Fruit fly (Drosophila melanogaster) whole organism, embryonic: ENCODE measurements around the gene CG11842.

Experiments
- Atf-2 ChIP-seq: fragments of 200-800 bp; sonication (Bioruptor generic); optimal IDR thresholded peaks from 2 replicates; lab custom pipeline; 2016; ENCODE audit warnings: missing biosample characterization, missing genetic modification characterization
- Awh ChIP-seq: fragments of 200-800 bp; sonication (Bioruptor generic); IDR thresholded peaks from 2 replicates; pipeline ENCODE4, ENCODE4 v1.3.6; 2022; ENCODE audit warnings: missing biosample characterization, missing genetic modification characterization
- B-H1 ChIP-seq: fragments of 200-800 bp; sonication (Bioruptor generic); IDR thresholded peaks from 3 replicates; pipeline ENCODE4 v1.3.6; 2022; ENCODE audit warnings: missing biosample characterization, missing genetic modification characterization
- Bdp1 ChIP-seq: fragments of 200-800 bp; sonication (Bioruptor generic); optimal IDR thresholded peaks from 3 replicates; lab custom pipeline; 2016; ENCODE audit warnings: missing biosample characterization, missing genetic modification characterization
- CG10147 ChIP-seq: fragments of 200-800 bp; sonication (Bioruptor generic); optimal IDR thresholded peaks from 2 replicates; lab custom pipeline; 2019; ENCODE audit warnings: missing biosample characterization, mild to moderate bottlenecking, missing genetic modification characterization, moderate library complexity
- CG1024 ChIP-seq: fragments of 200-800 bp; sonication (Bioruptor generic); IDR thresholded peaks from 2 replicates; pipeline ENCODE4 v1.3.6; 2022; ENCODE audit warnings: missing biosample characterization, missing genetic modification characterization
- CG12104 ChIP-seq: fragments of 200-800 bp; sonication (Bioruptor generic); optimal IDR thresholded peaks from 3 replicates; lab custom pipeline; 2016; ENCODE audit warnings: missing biosample characterization, missing genetic modification characterization
- CG14667 ChIP-seq: fragments of 200-800 bp; sonication (Bioruptor generic); IDR thresholded peaks from 2 replicates; pipeline ENCODE4 v1.3.6; 2022; ENCODE audit warnings: missing biosample characterization, missing genetic modification characterization
- CG14860 ChIP-seq: fragments of 200-800 bp; sonication (Bioruptor generic); IDR thresholded peaks from 3 replicates; pipeline ENCODE4 v1.3.6; 2022; ENCODE audit warnings: missing biosample characterization, missing genetic modification characterization; ENCODE audit not compliant: partially characterized antibody
- CG15011 ChIP-seq: fragments of 200-800 bp; sonication (Bioruptor generic); optimal IDR thresholded peaks from 3 replicates; lab custom pipeline; 2018; ENCODE audit warnings: missing biosample characterization, mild to moderate bottlenecking, missing genetic modification characterization
- CG1602 ChIP-seq: fragments of 200-800 bp; sonication (Bioruptor generic); optimal IDR thresholded peaks from 3 replicates; lab custom pipeline; 2016; ENCODE audit warnings: missing biosample characterization, missing genetic modification characterization
- CG30431 ChIP-seq: fragments of 200-800 bp; sonication (Bioruptor generic); optimal IDR thresholded peaks from 2 replicates; lab custom pipeline; 2017; ENCODE audit warnings: missing biosample characterization, missing genetic modification characterization
- CG31365 ChIP-seq: fragments of 200-800 bp; sonication (Bioruptor generic); optimal IDR thresholded peaks from 2 replicates; lab custom pipeline; 2018; ENCODE audit warnings: missing biosample characterization, mild to moderate bottlenecking, missing genetic modification characterization
- CG3281 ChIP-seq: fragments of 200-800 bp; sonication (Bioruptor generic); optimal IDR thresholded peaks from 3 replicates; lab custom pipeline; 2017; ENCODE audit warnings: missing biosample characterization, mild to moderate bottlenecking, missing genetic modification characterization
- CG33213 ChIP-seq: fragments of 200-800 bp; sonication (Bioruptor generic); optimal IDR thresholded peaks from 3 replicates; lab custom pipeline; 2016; ENCODE audit warnings: missing biosample characterization, missing genetic modification characterization
- CG3838 ChIP-seq: fragments of 200-800 bp; sonication (Bioruptor generic); optimal IDR thresholded peaks from 3 replicates; lab custom pipeline; 2016; ENCODE audit warnings: missing biosample characterization, missing genetic modification characterization
- CG4820 ChIP-seq: fragments of 200-800 bp; sonication (Bioruptor generic); optimal IDR thresholded peaks from 3 replicates; lab custom pipeline; 2016; ENCODE audit warnings: missing biosample characterization, missing genetic modification characterization
- CG6765 ChIP-seq: fragments of 200-800 bp; sonication (Bioruptor generic); optimal IDR thresholded peaks from 3 replicates; lab custom pipeline; 2017; ENCODE audit warnings: missing biosample characterization, mild to moderate bottlenecking, missing genetic modification characterization
- CG7357 ChIP-seq: fragments of 200-800 bp; sonication (Bioruptor generic); IDR thresholded peaks from 3 replicates; pipeline ENCODE4 v1.3.6; 2022; ENCODE audit warnings: missing biosample characterization, missing genetic modification characterization
- CG9437 ChIP-seq: fragments of 200-800 bp; sonication (Bioruptor generic); optimal IDR thresholded peaks from 2 replicates; lab custom pipeline; 2018; ENCODE audit warnings: missing biosample characterization, mild to moderate bottlenecking, missing genetic modification characterization
- CG9727 ChIP-seq: fragments of 200-800 bp; sonication (Bioruptor generic); optimal IDR thresholded peaks from 3 replicates; lab custom pipeline; 2017; ENCODE audit warnings: missing biosample characterization, mild to moderate bottlenecking, missing genetic modification characterization
- CG9797 ChIP-seq: fragments of 200-800 bp; sonication (Bioruptor generic); optimal IDR thresholded peaks from 3 replicates; lab custom pipeline; 2018; ENCODE audit warnings: missing biosample characterization, mild to moderate bottlenecking, missing genetic modification characterization
- CTCF ChIP-seq: fragments of 200-800 bp; sonication (Bioruptor generic); optimal IDR thresholded peaks from 2 replicates; lab custom pipeline; 2017; ENCODE audit warnings: missing biosample characterization, mild to moderate bottlenecking, missing genetic modification characterization, moderate library complexity
- Dp ChIP-seq: fragments of 200-800 bp; sonication (Bioruptor generic); optimal IDR thresholded peaks from 2 replicates; lab custom pipeline; 2018; ENCODE audit warnings: missing biosample characterization, mild to moderate bottlenecking, missing genetic modification characterization, moderate library complexity
- Ets65A ChIP-seq: fragments of 200-800 bp; sonication (Bioruptor generic); peaks from one replicate; lab custom pipeline; 2016; ENCODE audit warnings: missing biosample characterization, missing genetic modification characterization
- Fer2 ChIP-seq: fragments of 200-800 bp; sonication (Bioruptor generic); optimal IDR thresholded peaks from 2 replicates; lab custom pipeline; 2018; ENCODE audit warnings: missing biosample characterization, mild to moderate bottlenecking, missing genetic modification characterization, moderate library complexity
- HLH54F ChIP-seq: fragments of 200-800 bp; sonication (Bioruptor generic); optimal IDR thresholded peaks from 3 replicates; lab custom pipeline; 2016; ENCODE audit warnings: missing biosample characterization, missing genetic modification characterization
- Lhr ChIP-seq: fragments of 200-800 bp; sonication (Bioruptor generic); optimal IDR thresholded peaks from 3 replicates; lab custom pipeline; 2017; ENCODE audit warnings: mild to moderate bottlenecking, missing biosample characterization, missing genetic modification reagents, missing genetic modification characterization
- NK7.1 ChIP-seq: fragments of 200-800 bp; sonication (Bioruptor generic); optimal IDR thresholded peaks from 3 replicates; lab custom pipeline; 2016; ENCODE audit warnings: missing biosample characterization, missing genetic modification characterization
- Spps ChIP-seq: fragments of 200-800 bp; sonication (Bioruptor generic); optimal IDR thresholded peaks from 2 replicates; lab custom pipeline; 2018; ENCODE audit warnings: missing biosample characterization, mild to moderate bottlenecking, missing genetic modification characterization
- bab2 ChIP-seq: fragments of 200-800 bp; sonication (Bioruptor generic); optimal IDR thresholded peaks from 2 replicates; lab custom pipeline; 2016; ENCODE audit warnings: missing biosample characterization, missing genetic modification characterization
- chn ChIP-seq: fragments of 200-800 bp; sonication (Bioruptor generic); optimal IDR thresholded peaks from 2 replicates; lab custom pipeline; 2016; ENCODE audit warnings: missing biosample characterization, missing genetic modification characterization
- danr ChIP-seq: fragments of 200-800 bp; sonication (Bioruptor generic); IDR thresholded peaks from 2 replicates; pipeline ENCODE4 v1.3.6; 2022; ENCODE audit warnings: missing biosample characterization, missing genetic modification characterization
- dmrt99B ChIP-seq: fragments of 200-800 bp; sonication (Bioruptor generic); optimal IDR thresholded peaks from 2 replicates; lab custom pipeline; 2018; ENCODE audit warnings: missing biosample characterization, mild to moderate bottlenecking, missing genetic modification characterization, moderate library complexity
- esg ChIP-seq: fragments of 200-800 bp; sonication (Bioruptor generic); conservative IDR thresholded peaks from 2 replicates; pipeline ENCODE4 v1.3.6; 2022; ENCODE audit warnings: missing biosample characterization, missing genetic modification characterization
- ewg ChIP-seq: fragments of 200-800 bp; sonication (Bioruptor generic); optimal IDR thresholded peaks from 3 replicates; lab custom pipeline; 2017; ENCODE audit warnings: mild to moderate bottlenecking, missing biosample characterization, missing genetic modification reagents, missing genetic modification characterization
- fd64A ChIP-seq: fragments of 200-800 bp; sonication (Bioruptor generic); optimal IDR thresholded peaks from 3 replicates; lab custom pipeline; 2018; ENCODE audit warnings: missing biosample characterization, mild to moderate bottlenecking, missing genetic modification characterization
- gfzf ChIP-seq: fragments of 200-800 bp; sonication (Bioruptor generic); optimal IDR thresholded peaks from 2 replicates; lab custom pipeline; 2016; ENCODE audit warnings: missing biosample characterization, mild to moderate bottlenecking, missing genetic modification characterization, moderate library complexity
- gsb ChIP-seq: fragments of 200-800 bp; sonication (Bioruptor generic); IDR thresholded peaks from 2 replicates; pipeline ENCODE4 v1.3.6; 2022; ENCODE audit warnings: missing biosample characterization, missing genetic modification characterization
- hkb ChIP-seq, 2 experiments: fragments of 200-800 bp in 1 of 2; fragments of >200 bp in 1 of 2; sonication (Bioruptor generic) in 1 of 2; IDR thresholded peaks in 1 of 2; optimal IDR thresholded peaks in 1 of 2; 2 replicates each; pipeline versions ENCODE4 v1.3.6 to Lab custom; 2017 to 2022; ENCODE audit warnings: missing biosample characterization in 1 of 2, missing genetic modification characterization in 1 of 2
- jumu ChIP-seq: fragments of 200-800 bp; sonication (Bioruptor generic); optimal IDR thresholded peaks from 3 replicates; lab custom pipeline; 2016; ENCODE audit warnings: missing biosample characterization, missing genetic modification characterization
- nom ChIP-seq: fragments of 200-800 bp; sonication (Bioruptor generic); optimal IDR thresholded peaks from 2 replicates; lab custom pipeline; 2017; ENCODE audit warnings: missing biosample characterization, missing genetic modification characterization, mild to moderate bottlenecking, moderate library complexity, missing genetic modification reagents
- org-1 ChIP-seq: fragments of 200-800 bp; sonication (Bioruptor generic); optimal IDR thresholded peaks from 2 replicates; lab custom pipeline; 2017; ENCODE audit warnings: missing biosample characterization, missing genetic modification characterization
- psq ChIP-seq: fragments of 200-800 bp; sonication (Bioruptor generic); optimal IDR thresholded peaks from 2 replicates; lab custom pipeline; 2017; ENCODE audit warnings: missing biosample characterization, missing genetic modification characterization
- seq ChIP-seq: fragments of 200-800 bp; sonication (Bioruptor generic); IDR thresholded peaks from 2 replicates; pipeline ENCODE4 v1.3.6; 2022; ENCODE audit warnings: missing biosample characterization, missing genetic modification characterization
- shn ChIP-seq: fragments of 200-800 bp; sonication (Bioruptor generic); optimal IDR thresholded peaks from 3 replicates; lab custom pipeline; 2016; ENCODE audit warnings: missing biosample characterization, missing genetic modification characterization
- ssp ChIP-seq: fragments of 200-800 bp; sonication (Bioruptor generic); IDR thresholded peaks from 2 replicates; pipeline ENCODE4 v1.3.6; 2022; ENCODE audit warnings: missing biosample characterization, missing genetic modification characterization
- unc-4 ChIP-seq: fragments of 200-800 bp; sonication (Bioruptor generic); IDR thresholded peaks from 2 replicates; pipeline ENCODE4 v1.3.6; 2022; ENCODE audit warnings: missing biosample characterization, missing genetic modification characterization; ENCODE audit not compliant: partially characterized antibody
- yki ChIP-seq: fragments of >200 bp; optimal IDR thresholded peaks from 3 replicates; lab custom pipeline; 2018
- zen2 ChIP-seq: fragments of 200-800 bp; sonication (Bioruptor generic); IDR thresholded peaks from 3 replicates; pipeline ENCODE4 v1.3.6; 2022; ENCODE audit warnings: missing biosample characterization, missing genetic modification characterization; ENCODE audit not compliant: partially characterized antibody
- zfh2 ChIP-seq: fragments of 200-800 bp; sonication (Bioruptor generic); optimal IDR thresholded peaks from 2 replicates; lab custom pipeline; 2016; ENCODE audit warnings: missing biosample characterization, missing genetic modification characterization

CG11842 gene

dm6 chr3R:29040526-29041195 lies 11.8 kb upstream of the CG11842 start (continued):
- TF ChIP-seq zfh2 (GFP tag; lab: Kevin White, UChicago) = no peak
- TF ChIP-seq org-1 (GFP tag; lab: Kevin White, UChicago) = peak; percentile 72
- TF ChIP-seq Bdp1 = no peak
- peak; percentile 37; the same call in 1 of the 3 replicates for TF ChIP-seq B-H1 (GFP tag; lab: Robert Waterston, UW)
- TF ChIP-seq CG9797 (GFP tag; lab: Kevin White, UChicago) = no peak
- TF ChIP-seq Dp (GFP tag; lab: Kevin White, UChicago) = no peak
- no peak for TF ChIP-seq ssp
- peak; percentile 12 for TF ChIP-seq CG30431
- no peak for TF ChIP-seq bab2
- peak; percentile 13 for TF ChIP-seq Spps
- TF ChIP-seq hkb (optimal IDR thresholded peaks at IDR 0.05; lab: Kevin White, UChicago) = no peak
- peak; percentile 74 for TF ChIP-seq hkb (GFP tag; IDR thresholded peaks at IDR 0.05; lab: Robert Waterston, UW)
- no peak for TF ChIP-seq gfzf (GFP tag; lab: Kevin White, UChicago)
- peak; percentile 48; the same call in 1 of the 2 replicates for TF ChIP-seq Awh (GFP tag; lab: Robert Waterston, UW)
- peak; percentile 70 for TF ChIP-seq CG12104 (GFP tag; lab: Kevin White, UChicago)
- no peak for TF ChIP-seq CG1024 (GFP tag; lab: Robert Waterston, UW)
- peak; percentile 81 for TF ChIP-seq CG9437 (GFP tag; lab: Kevin White, UChicago)
- peak; percentile 57 for TF ChIP-seq CG1602 (GFP tag; lab: Kevin White, UChicago)
- no peak for TF ChIP-seq ewg
- TF ChIP-seq CG15011 = peak; percentile 65
- peak; percentile 58 for TF ChIP-seq CG4820 (GFP tag; lab: Kevin White, UChicago)
- TF ChIP-seq CG31365 (tag; lab: Kevin White, UChicago) = no peak
- no peak for TF ChIP-seq CG14860 (GFP tag; lab: Robert Waterston, UW)
- no peak for TF ChIP-seq CG14667
- TF ChIP-seq CG3838 (GFP tag; lab: Kevin White, UChicago) = no peak
- no peak for TF ChIP-seq yki
- no peak for TF ChIP-seq HLH54F (GFP tag; lab: Kevin White, UChicago)
- no peak for TF ChIP-seq danr
- no peak for TF ChIP-seq CG33213
- no peak for TF ChIP-seq jumu (GFP tag; lab: Kevin White, UChicago)
- TF ChIP-seq zen2 (GFP tag; lab: Robert Waterston, UW) = no peak
- TF ChIP-seq CG3281 (GFP tag; lab: Kevin White, UChicago) = peak; percentile 83
- TF ChIP-seq Lhr (GFP tag; lab: Kevin White, UChicago) = no peak
- TF ChIP-seq chn (GFP tag; lab: Kevin White, UChicago) = no peak
- peak; percentile 54 for TF ChIP-seq esg (GFP tag; lab: Robert Waterston, UW)
- TF ChIP-seq Atf-2 = no peak
- no peak for TF ChIP-seq CG10147 (GFP tag; lab: Kevin White, UChicago)
- no peak for TF ChIP-seq shn (GFP tag; lab: Kevin White, UChicago)
- peak; percentile 57 for TF ChIP-seq CG6765 (GFP tag; lab: Kevin White, UChicago)
- no peak for TF ChIP-seq NK7.1 (GFP tag; lab: Kevin White, UChicago)
- TF ChIP-seq Fer2 (tag; lab: Kevin White, UChicago) = peak; percentile 0
- no peak for TF ChIP-seq CTCF (GFP tag; lab: Kevin White, UChicago)
- TF ChIP-seq nom = no peak
- TF ChIP-seq fd64A (GFP tag; lab: Kevin White, UChicago) = no peak
- TF ChIP-seq seq = peak; percentile 68
- no peak for TF ChIP-seq gsb (GFP tag; lab: Robert Waterston, UW)
- TF ChIP-seq Ets65A (GFP tag; lab: Kevin White, UChicago) = peak; percentile 89
- no peak for TF ChIP-seq unc-4 (GFP tag; lab: Robert Waterston, UW)
- no peak for TF ChIP-seq psq (GFP tag; lab: Kevin White, UChicago)
- TF ChIP-seq CG7357 (GFP tag; lab: Robert Waterston, UW) = peak; percentile 38; the same call in 1 of the 3 replicates
- peak; percentile 75 for TF ChIP-seq CG9727
- TF ChIP-seq dmrt99B (tag; lab: Kevin White, UChicago) = no peak
